Worm (Caenorhabditis elegans): ENCODE results near the gene Y67H2A.10.

ce11 chrIV:13258872-13259271 lies 30.4 kb downstream of the Y67H2A.10 start, which contains the start of gene JC8.16:
- TF ChIP-seq ets-7 (tag; optimal IDR thresholded peaks at IDR 0.05) = no peak
- TF ChIP-seq F13C5.2 (tag; optimal IDR thresholded peaks at IDR 0.05) = no peak
- TF ChIP-seq sea-1 (GFP tag; conservative IDR thresholded peaks at IDR 0.05) = no peak
- TF ChIP-seq B0310.2 (tag; optimal IDR thresholded peaks at IDR 0.05) = no peak
- TF ChIP-seq tra-4 (tag; optimal IDR thresholded peaks at IDR 0.05) = no peak
- TF ChIP-seq ama-1 (optimal IDR thresholded peaks at IDR 0.05) = no peak
- no peak for TF ChIP-seq pes-1 (GFP tag; IDR thresholded peaks at IDR 0.05)
- no peak for TF ChIP-seq ceh-13 (GFP tag; optimal IDR thresholded peaks at IDR 0.05)
- no peak for TF ChIP-seq tbx-37 (GFP tag; conservative IDR thresholded peaks at IDR 0.05)
- TF ChIP-seq tbx-11 (GFP tag; IDR thresholded peaks at IDR 0.05) = no peak
- TF ChIP-seq flt-1 (GFP tag; IDR thresholded peaks at IDR 0.05) = no peak
- no peak for TF ChIP-seq hmbx-1 (tag; optimal IDR thresholded peaks at IDR 0.05)
